Fruit fly (Drosophila melanogaster): ENCODE measurements around the gene crn.

dm6 chrX:2262511-2262910 is 12.7 kb upstream of the crn start, which contains the start of the genes temp and CG3071:
- no peak for TF ChIP-seq h (optimal IDR thresholded peaks at IDR 0.05)
- TF ChIP-seq Sin3A (optimal IDR thresholded peaks at IDR 0.05): no peak
- no peak for TF ChIP-seq Myc (optimal IDR thresholded peaks at IDR 0.05)
